Worm (Caenorhabditis elegans) whole organism, L4 larva: Measurements from ENCODE around the gene ZK418.7.

Experiments
- jun-1 ChIP-seq: fragments of 150-350 bp; optimal IDR thresholded peaks from 2 replicates; lab custom pipeline; 2014; ENCODE audit warnings: missing biosample characterization, missing genetic modification reagents, missing genetic modification characterization
- nhr-11 ChIP-seq: fragments of 150-350 bp; optimal IDR thresholded peaks from 2 replicates; lab custom pipeline; 2014; ENCODE audit warnings: missing biosample characterization, missing genetic modification characterization
- skn-1 ChIP-seq: fragments of 150-350 bp; optimal IDR thresholded peaks from 2 replicates; lab custom pipeline; 2014; ENCODE audit warnings: missing biosample characterization, missing genetic modification characterization
- unc-39 ChIP-seq: sonication (generic microtip); optimal IDR thresholded peaks from 2 replicates; lab custom pipeline; 2017; ENCODE audit warnings: missing biosample characterization, missing genetic modification characterization

DNA sequence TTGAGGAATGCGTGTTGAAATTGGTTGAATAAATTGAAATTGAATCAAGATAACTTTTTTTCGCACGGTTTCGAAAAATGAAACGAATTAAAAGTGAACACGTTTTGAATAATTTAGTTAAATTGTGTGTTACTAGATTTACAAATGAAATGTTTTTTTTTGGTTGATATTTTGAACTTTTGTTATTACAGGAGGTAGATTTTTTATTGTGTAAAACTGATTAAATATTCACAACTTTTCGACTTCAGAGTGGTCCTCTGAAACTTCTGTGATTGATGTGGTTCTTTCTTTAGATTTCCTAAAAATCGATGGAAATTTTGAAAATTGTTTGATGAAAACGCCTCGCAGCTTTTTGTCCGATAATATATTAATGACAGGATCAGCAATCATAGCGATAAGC, 4.2 kb downstream of the ZK418.7 start, which contains the start of gene ZK418.13:
- no peak for TF ChIP-seq unc-39
- no peak for TF ChIP-seq nhr-11
- no peak for TF ChIP-seq skn-1 (tag; lab: Kevin White, UChicago)
- no peak for TF ChIP-seq jun-1 (tag; lab: Kevin White, UChicago)
